Worm (Caenorhabditis elegans) whole organism, L3 larva: ENCODE results near the gene wht-1.

Experiments
- aly-2 ChIP-seq: fragments of 150-350 bp; optimal IDR thresholded peaks from 2 replicates; lab custom pipeline; 2014; ENCODE audit warnings: missing biosample characterization, missing genetic modification characterization
- ama-1 ChIP-seq: fragments of 150-350 bp; optimal IDR thresholded peaks from 2 replicates; lab custom pipeline; 2018
- ceh-28 ChIP-seq: fragments of 150-350 bp; optimal IDR thresholded peaks from 2 replicates; lab custom pipeline; 2014; ENCODE audit warnings: missing biosample characterization, missing genetic modification reagents, missing genetic modification characterization
- ceh-9 ChIP-seq: sonication (generic microtip); optimal IDR thresholded peaks from 2 replicates; lab custom pipeline; 2018; ENCODE audit warnings: missing biosample characterization, missing genetic modification characterization
- daf-12 ChIP-seq: fragments of 150-350 bp; optimal IDR thresholded peaks from 2 replicates; lab custom pipeline; 2014; ENCODE audit warnings: missing biosample characterization, missing genetic modification reagents, missing genetic modification characterization
- egl-5 ChIP-seq: fragments of 150-350 bp; optimal IDR thresholded peaks from 2 replicates; lab custom pipeline; 2017; ENCODE audit warnings: missing biosample characterization, missing genetic modification reagents, missing genetic modification characterization, inconsistent platforms
- elt-1 ChIP-seq: fragments of 150-350 bp; optimal IDR thresholded peaks from 2 replicates; lab custom pipeline; 2014; ENCODE audit warnings: missing biosample characterization, missing genetic modification characterization
- elt-2 ChIP-seq: sonication (generic microtip); optimal IDR thresholded peaks from 2 replicates; lab custom pipeline; 2016; ENCODE audit warnings: missing genetic modification reagents, mild to moderate bottlenecking, missing genetic modification characterization, missing compliant biosample characterization
- fkh-10 ChIP-seq: sonication (generic microtip); optimal IDR thresholded peaks from 2 replicates; lab custom pipeline; 2017; ENCODE audit warnings: missing biosample characterization, missing genetic modification reagents, missing genetic modification characterization
- fos-1 ChIP-seq: fragments of 150-350 bp; optimal IDR thresholded peaks from 2 replicates; lab custom pipeline; 2014; ENCODE audit warnings: missing biosample characterization, missing genetic modification characterization
- hmg-11 ChIP-seq: sonication (generic microtip); optimal IDR thresholded peaks from 2 replicates; lab custom pipeline; 2016; ENCODE audit warnings: missing genetic modification characterization, missing compliant biosample characterization
- lin-15B ChIP-seq: fragments of 150-350 bp; optimal IDR thresholded peaks from 2 replicates; lab custom pipeline; 2014; ENCODE audit warnings: missing biosample characterization, missing genetic modification characterization
- lin-39 ChIP-seq: fragments of 150-350 bp; optimal IDR thresholded peaks from 2 replicates; lab custom pipeline; 2018; ENCODE audit warnings: missing biosample characterization, missing genetic modification reagents, missing genetic modification characterization
- lsy-12 ChIP-seq: sonication (generic microtip); optimal IDR thresholded peaks from 2 replicates; lab custom pipeline; 2016; ENCODE audit warnings: mild to moderate bottlenecking, missing genetic modification characterization, missing compliant biosample characterization
- mdl-1 ChIP-seq: fragments of 150-350 bp; optimal IDR thresholded peaks from 2 replicates; lab custom pipeline; 2014; ENCODE audit warnings: missing biosample characterization, missing genetic modification characterization
- mml-1 ChIP-seq: fragments of 150-350 bp; sonication (generic microtip); optimal IDR thresholded peaks from 3 replicates; lab custom pipeline; 2014; ENCODE audit warnings: missing biosample characterization, missing genetic modification characterization
- nfya-1 ChIP-seq: sonication (generic microtip); optimal IDR thresholded peaks from 2 replicates; lab custom pipeline; 2017; ENCODE audit warnings: missing genetic modification characterization, mild to moderate bottlenecking, missing compliant biosample characterization, antibody characterized with exemption, moderate library complexity; ENCODE audit not compliant: insufficient read depth
- nhr-12 ChIP-seq: fragments of 150-350 bp; optimal IDR thresholded peaks from 2 replicates; lab custom pipeline; 2014; ENCODE audit warnings: missing biosample characterization, missing genetic modification characterization
- nhr-23 ChIP-seq: fragments of 150-350 bp; optimal IDR thresholded peaks from 2 replicates; lab custom pipeline; 2014; ENCODE audit warnings: missing biosample characterization, missing genetic modification reagents, missing genetic modification characterization
- nhr-237 ChIP-seq: fragments of 150-350 bp; optimal IDR thresholded peaks from 2 replicates; lab custom pipeline; 2014; ENCODE audit warnings: missing biosample characterization, missing genetic modification characterization
- nhr-25 ChIP-seq: sonication (generic microtip); optimal IDR thresholded peaks from 2 replicates; lab custom pipeline; 2017; ENCODE audit warnings: missing biosample characterization, missing genetic modification characterization
- nhr-28 ChIP-seq: fragments of 150-350 bp; optimal IDR thresholded peaks from 2 replicates; lab custom pipeline; 2014; ENCODE audit warnings: missing biosample characterization, missing genetic modification characterization
- nhr-43 ChIP-seq: sonication (generic microtip); optimal IDR thresholded peaks from 2 replicates; lab custom pipeline; 2016; ENCODE audit warnings: mild to moderate bottlenecking, missing genetic modification characterization, missing compliant biosample characterization; ENCODE audit not compliant: poor library complexity, severe bottlenecking
- nhr-67 ChIP-seq: fragments of 150-350 bp; optimal IDR thresholded peaks from 2 replicates; lab custom pipeline; 2014; ENCODE audit warnings: missing biosample characterization, missing genetic modification characterization
- pha-4 ChIP-seq: fragments of 150-350 bp; optimal IDR thresholded peaks from 2 replicates; lab custom pipeline; 2014; ENCODE audit warnings: missing biosample characterization, missing genetic modification reagents, missing genetic modification characterization
- pqm-1 ChIP-seq: fragments of 150-350 bp; optimal IDR thresholded peaks from 2 replicates; lab custom pipeline; 2017; ENCODE audit warnings: missing biosample characterization, missing genetic modification characterization, inconsistent platforms
- skn-1 ChIP-seq: fragments of 150-350 bp; optimal IDR thresholded peaks from 2 replicates; lab custom pipeline; 2014; ENCODE audit warnings: missing biosample characterization, missing genetic modification characterization
- snpc-4 ChIP-seq: fragments of 150-350 bp; optimal IDR thresholded peaks from 2 replicates; lab custom pipeline; 2014; ENCODE audit warnings: missing biosample characterization, missing genetic modification characterization
- tbx-2 ChIP-seq: sonication (generic microtip); optimal IDR thresholded peaks from 2 replicates; lab custom pipeline; 2016; ENCODE audit warnings: mild to moderate bottlenecking, missing genetic modification characterization, missing compliant biosample characterization
- ztf-11 ChIP-seq: fragments of 150-350 bp; optimal IDR thresholded peaks from 2 replicates; lab custom pipeline; 2014; ENCODE audit warnings: missing biosample characterization, missing genetic modification characterization
- ztf-4 ChIP-seq: fragments of 150-350 bp; optimal IDR thresholded peaks from 2 replicates; lab custom pipeline; 2014; ENCODE audit warnings: missing biosample characterization, missing genetic modification characterization

Gene wht-1

DNA sequence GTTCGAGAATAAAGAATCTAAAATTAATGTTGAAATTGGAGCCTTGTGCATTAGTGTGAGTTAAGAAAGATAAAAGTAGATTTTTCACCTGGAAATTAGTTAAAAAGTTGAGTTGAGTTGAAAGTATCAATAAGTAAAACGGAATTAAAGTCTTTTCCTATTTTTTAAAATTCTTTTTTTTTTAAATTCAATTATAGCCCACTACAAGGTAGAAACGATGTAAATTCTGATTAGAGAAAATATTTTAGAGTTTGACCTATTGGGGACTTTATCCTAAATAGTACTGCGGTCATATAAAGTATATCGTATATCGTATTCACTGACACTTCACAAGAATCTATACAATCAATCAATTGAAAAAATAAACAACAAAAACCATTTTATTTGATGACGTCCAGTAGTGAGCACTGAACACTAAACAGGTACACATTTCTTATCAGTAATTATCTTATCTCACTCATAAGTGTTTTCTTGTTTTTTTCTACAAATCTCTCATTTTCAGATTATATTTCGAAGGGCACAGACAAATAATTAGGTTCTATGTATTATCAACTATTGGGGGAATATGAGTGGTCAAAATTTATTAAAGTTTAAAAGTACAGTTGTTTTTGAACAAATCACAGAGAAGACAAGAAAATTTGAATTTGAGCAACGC is at the start of gene wht-1:
TSS of gene wht-1 (minus strand) at position 51 of the 655 bp plus-strand sequence.
- TF ChIP-seq pqm-1 (tag; lab: Kevin White, UChicago) (peak; percentile 94), elt-2 (tag; lab: Kevin White, UChicago) (peak; percentile 85), ama-1 (lab: Kevin White, UChicago) (no peak), pha-4 (tag; lab: Kevin White, UChicago) (peak; percentile 42)

DNA sequence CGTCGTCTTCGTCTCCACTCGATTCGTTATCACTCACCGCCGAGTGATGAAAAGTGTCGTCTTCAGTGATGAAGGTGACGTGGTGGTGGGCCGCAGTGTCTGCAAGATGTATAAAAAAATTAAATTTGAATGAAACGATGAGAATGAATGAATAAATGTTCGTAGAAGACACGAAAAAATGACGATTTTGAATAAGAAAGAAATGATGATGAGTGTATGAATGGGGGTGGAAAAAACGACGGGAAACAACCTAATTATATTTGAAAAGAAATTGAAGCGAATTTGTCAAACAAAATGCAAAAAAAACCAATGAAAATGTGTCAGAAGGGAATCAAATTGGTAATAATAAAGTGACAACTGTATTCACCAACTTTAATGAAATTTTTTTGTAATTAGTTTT is 48.6 kb upstream of the wht-1 start, which contains the start of gene mvk-1:
TSS of gene mvk-1 (minus strand) at position 101 of the 400 bp plus-strand sequence.
- TF ChIP-seq aly-2 (tag; lab: Kevin White, UChicago) (no peak), lin-39 (tag; lab: Kevin White, UChicago) (no peak), nhr-43 (no peak), daf-12 (tag; lab: Kevin White, UChicago) (no peak), fos-1 (tag; lab: Kevin White, UChicago) (no peak), nhr-12 (tag; lab: Kevin White, UChicago) (no peak), lsy-12 (tag; lab: Kevin White, UChicago) (no peak), nhr-25 (tag; lab: Kevin White, UChicago) (no peak), snpc-4 (tag; lab: Kevin White, UChicago) (no peak), tbx-2 (tag; lab: Kevin White, UChicago) (no peak), skn-1 (tag; lab: Kevin White, UChicago) (no peak), nhr-23 (tag; lab: Kevin White, UChicago) (no peak), lin-15B (tag; lab: Kevin White, UChicago) (no peak), ceh-9 (tag; lab: Kevin White, UChicago) (no peak), ztf-11 (tag; lab: Kevin White, UChicago) (no peak), nhr-237 (tag; lab: Kevin White, UChicago) (no peak), mdl-1 (tag; lab: Kevin White, UChicago) (no peak)

DNA sequence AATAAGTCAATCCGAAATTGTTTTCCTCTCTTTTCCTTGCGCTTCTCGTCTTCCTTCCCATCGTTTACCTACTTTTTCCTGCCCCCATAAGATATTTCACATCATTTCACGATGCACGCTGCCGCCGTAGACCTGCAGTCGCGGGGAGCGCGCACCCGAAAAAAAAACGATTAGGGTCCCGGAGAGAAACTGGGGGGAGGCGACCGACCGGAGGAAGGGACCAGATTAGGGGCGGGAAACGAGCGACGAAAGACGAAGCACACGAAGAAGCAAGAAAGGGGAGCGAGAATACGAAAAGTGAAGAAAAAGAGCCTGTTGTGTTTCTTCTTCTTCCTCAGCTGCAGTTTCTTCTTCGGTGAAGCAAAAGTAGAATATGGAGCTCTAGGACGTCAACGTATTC is 47.7 kb upstream of the wht-1 start:
- TF ChIP-seq nfya-1 (tag; lab: Kevin White, UChicago) (peak; percentile 24), mdl-1 (tag; lab: Kevin White, UChicago) (no peak), ztf-4 (tag; lab: Kevin White, UChicago) (no peak), nhr-28 (tag; lab: Kevin White, UChicago) (no peak), snpc-4 (tag; lab: Kevin White, UChicago) (peak; percentile 31), mml-1 (tag; lab: Kevin White, UChicago) (no peak), ama-1 (lab: Kevin White, UChicago) (peak; percentile 12), nhr-67 (no peak), fkh-10 (GFP tag; lab: Kevin White, UChicago) (peak; percentile 24), lin-39 (tag; lab: Kevin White, UChicago) (peak; percentile 96), nhr-25 (tag; lab: Kevin White, UChicago) (no peak)

DNA sequence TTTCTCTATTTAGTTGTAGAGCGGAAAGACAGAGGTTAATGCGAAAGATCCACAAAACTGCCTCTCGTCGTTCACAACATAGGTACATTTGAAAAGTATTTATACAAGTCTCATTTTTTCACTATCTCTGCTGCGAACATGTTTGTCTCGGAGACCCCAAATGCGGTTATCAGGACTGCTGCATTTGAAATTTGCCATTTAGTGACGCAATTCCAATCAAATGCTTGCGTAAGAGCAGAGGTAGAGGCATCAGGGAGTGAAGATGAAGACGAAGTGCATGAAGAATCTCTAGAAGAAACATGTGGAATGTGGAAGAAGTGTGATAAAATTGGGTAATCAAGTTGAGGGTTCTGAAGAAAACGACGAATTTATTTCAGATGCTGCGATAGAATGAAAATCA is 46.6 kb upstream of the wht-1 start:
- peak; percentile 55 for TF ChIP-seq elt-2 (tag; lab: Kevin White, UChicago)
- no peak for TF ChIP-seq hmg-11 (tag; lab: Kevin White, UChicago)
- TF ChIP-seq nhr-28 (tag; lab: Kevin White, UChicago), result no peak

DNA sequence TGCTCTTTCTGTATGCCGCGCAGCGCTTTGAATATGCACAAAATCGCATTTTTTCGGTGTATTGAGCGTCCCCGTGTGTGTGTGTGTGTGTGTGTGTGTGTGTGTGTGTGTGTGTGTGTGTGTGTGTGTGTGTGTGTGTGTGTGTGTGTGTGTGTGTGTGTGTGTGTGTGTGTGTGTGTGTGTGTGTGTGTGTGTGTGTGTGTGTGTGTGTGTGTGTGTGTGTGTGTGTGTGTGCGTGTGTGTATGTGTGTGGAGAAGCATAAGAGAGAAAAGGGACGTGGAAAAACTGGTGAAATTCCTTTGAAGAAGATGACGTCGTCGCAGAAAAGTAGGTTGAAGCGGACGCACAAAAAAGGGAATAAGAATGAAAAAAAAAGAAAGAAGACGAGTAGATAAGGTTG is 45.8 kb upstream of the wht-1 start:
- TF ChIP-seq fkh-10 (GFP tag; lab: Kevin White, UChicago) (peak; percentile 36), nfya-1 (tag; lab: Kevin White, UChicago) (peak; percentile 27), elt-2 (tag; lab: Kevin White, UChicago) (peak; percentile 50), lsy-12 (tag; lab: Kevin White, UChicago) (peak; percentile 87)
- TF ChIP-seq, all 47 proteins: peak for 4; not testable (repeated sequence) for 43

DNA sequence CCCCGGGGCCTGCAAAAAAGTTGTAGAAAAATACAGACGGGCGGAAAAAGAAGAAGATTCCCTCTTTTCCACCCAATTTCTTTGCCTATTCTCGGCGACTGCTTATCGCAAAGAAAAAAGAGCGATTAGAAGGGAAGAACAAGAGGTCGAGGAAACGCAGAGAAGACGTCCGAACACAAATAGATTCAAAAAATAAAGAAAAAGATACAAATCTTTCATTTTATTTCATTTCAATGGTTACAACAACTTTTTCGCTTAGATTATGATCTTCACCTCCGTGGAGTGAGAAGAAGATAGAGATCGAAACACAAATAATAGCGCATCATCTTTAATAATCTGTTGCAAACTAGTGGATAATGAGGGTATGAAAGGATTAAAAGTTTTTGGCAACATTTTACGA is 44.5 kb upstream of the wht-1 start:
- TF ChIP-seq nhr-23 (tag; lab: Kevin White, UChicago), result peak; percentile 74
- no peak for TF ChIP-seq ceh-28 (tag; lab: Kevin White, UChicago)
- peak; percentile 44 for TF ChIP-seq elt-2 (tag; lab: Kevin White, UChicago)
- TF ChIP-seq mml-1 (tag; lab: Kevin White, UChicago), result no peak
- no peak for TF ChIP-seq ztf-11 (tag; lab: Kevin White, UChicago)
- TF ChIP-seq nhr-25 (tag; lab: Kevin White, UChicago), result no peak
- no peak for TF ChIP-seq pqm-1 (tag; lab: Kevin White, UChicago)
- TF ChIP-seq tbx-2 (tag; lab: Kevin White, UChicago), result no peak
- TF ChIP-seq nfya-1 (tag; lab: Kevin White, UChicago), result peak; percentile 10
- peak; percentile 21 for TF ChIP-seq ama-1 (lab: Kevin White, UChicago)
- TF ChIP-seq egl-5 (tag; lab: Kevin White, UChicago), result no peak
- no peak for TF ChIP-seq skn-1 (tag; lab: Kevin White, UChicago)
- TF ChIP-seq elt-1, result peak; percentile 98
- TF ChIP-seq lin-15B (tag; lab: Kevin White, UChicago), result no peak
